Fruit fly (Drosophila melanogaster) whole organism, embryonic: ENCODE results near the gene Wdr33.

Source experiments
- ATbp ChIP-seq: fragments of 200-800 bp; sonication (Bioruptor generic); optimal IDR thresholded peaks from 2 replicates; lab custom pipeline; 2017; ENCODE audit warnings: missing biosample characterization, mild to moderate bottlenecking, missing genetic modification characterization, missing genetic modification reagents
- CG12236 ChIP-seq: fragments of 200-800 bp; sonication (Bioruptor generic); optimal IDR thresholded peaks from 2 replicates; lab custom pipeline; 2016; ENCODE audit warnings: missing biosample characterization, missing genetic modification characterization
- CG14965 ChIP-seq: fragments of 200-800 bp; sonication (Bioruptor generic); optimal IDR thresholded peaks from 2 replicates; lab custom pipeline; 2016; ENCODE audit warnings: missing biosample characterization, missing genetic modification characterization, borderline replicate concordance
- CG16863 ChIP-seq: fragments of 200-800 bp; sonication (Bioruptor generic); optimal IDR thresholded peaks from 3 replicates; lab custom pipeline; 2016; ENCODE audit warnings: missing biosample characterization, missing genetic modification characterization
- CG17361 ChIP-seq: fragments of 200-800 bp; sonication (Bioruptor generic); IDR thresholded peaks from 3 replicates; pipeline ENCODE4 v1.3.6; 2022; ENCODE audit warnings: missing biosample characterization, missing genetic modification characterization
- CG2129 ChIP-seq: fragments of 200-800 bp; sonication (Bioruptor generic); IDR thresholded peaks from 2 replicates; pipeline ENCODE4 v1.3.6; 2022; ENCODE audit warnings: missing biosample characterization, missing genetic modification characterization; ENCODE audit not compliant: partially characterized antibody
- CG2889 ChIP-seq: fragments of 200-800 bp; sonication (Bioruptor generic); IDR thresholded peaks from 3 replicates; pipeline ENCODE4 v1.3.6; 2022; ENCODE audit warnings: missing biosample characterization, missing genetic modification characterization
- CG4360 ChIP-seq: fragments of 200-800 bp; sonication (Bioruptor generic); IDR thresholded peaks from 2 replicates; pipeline ENCODE4 v1.3.6; 2022; ENCODE audit warnings: missing biosample characterization, missing genetic modification characterization
- CG6689 ChIP-seq: fragments of 200-800 bp; sonication (Bioruptor generic); IDR thresholded peaks from 2 replicates; pipeline ENCODE4 v1.3.6; 2022; ENCODE audit warnings: missing biosample characterization, missing genetic modification characterization
- CG6765 ChIP-seq: fragments of 200-800 bp; sonication (Bioruptor generic); optimal IDR thresholded peaks from 3 replicates; lab custom pipeline; 2017; ENCODE audit warnings: missing biosample characterization, mild to moderate bottlenecking, missing genetic modification characterization
- CG6791 ChIP-seq: fragments of 200-800 bp; sonication (Bioruptor generic); IDR thresholded peaks from 3 replicates; pipeline ENCODE4 v1.3.6; 2022; ENCODE audit warnings: missing biosample characterization, missing genetic modification characterization; ENCODE audit not compliant: partially characterized antibody
- CG8089 ChIP-seq: fragments of 200-800 bp; sonication (Bioruptor generic); optimal IDR thresholded peaks from 3 replicates; lab custom pipeline; 2016; ENCODE audit warnings: missing biosample characterization, missing genetic modification characterization
- D ChIP-seq, 2 experiments: fragments of 200-800 bp in 1 of 2; fragments of >200 bp in 1 of 2; sonication (Bioruptor generic) in 1 of 2; optimal IDR thresholded peaks; 2 replicates in 1 of 2; 3 replicates in 1 of 2; lab custom pipeline; 2017; ENCODE audit warnings: mild to moderate bottlenecking in 1 of 2, missing biosample characterization in 1 of 2, missing genetic modification characterization in 1 of 2, missing genetic modification reagents in 1 of 2
- Dip3 ChIP-seq: fragments of 200-800 bp; sonication (Bioruptor generic); optimal IDR thresholded peaks from 3 replicates; lab custom pipeline; 2016; ENCODE audit warnings: missing biosample characterization, missing genetic modification characterization
- E2f1 ChIP-seq: fragments of 200-800 bp; sonication (Bioruptor generic); IDR thresholded peaks from 2 replicates; pipeline ENCODE4 v1.3.6; 2022; ENCODE audit warnings: missing biosample characterization, missing genetic modification characterization
- Ets97D ChIP-seq: fragments of 200-800 bp; sonication (Bioruptor generic); optimal IDR thresholded peaks from 3 replicates; lab custom pipeline; 2016; ENCODE audit warnings: missing biosample characterization, missing genetic modification characterization
- Hmr ChIP-seq: fragments of 200-800 bp; sonication (Bioruptor generic); optimal IDR thresholded peaks from 3 replicates; lab custom pipeline; 2017; ENCODE audit warnings: mild to moderate bottlenecking, missing biosample characterization, missing genetic modification reagents, missing genetic modification characterization
- Hmx ChIP-seq: fragments of 200-800 bp; sonication (Bioruptor generic); optimal IDR thresholded peaks from 2 replicates; lab custom pipeline; 2016; ENCODE audit warnings: missing biosample characterization, missing genetic modification characterization
- Lpt ChIP-seq: fragments of >200 bp; optimal IDR thresholded peaks from 2 replicates; lab custom pipeline; 2018; ENCODE audit warnings: missing biosample characterization, missing genetic modification characterization
- Max ChIP-seq: fragments of 200-800 bp; sonication (Bioruptor generic); optimal IDR thresholded peaks from 2 replicates; lab custom pipeline; 2016; ENCODE audit warnings: missing biosample characterization, mild to moderate bottlenecking, missing genetic modification characterization
- Mes4 ChIP-seq: fragments of 200-800 bp; sonication (Bioruptor generic); optimal IDR thresholded peaks from 2 replicates; lab custom pipeline; 2016; ENCODE audit warnings: missing biosample characterization, missing genetic modification characterization
- NFAT ChIP-seq: fragments of 200-800 bp; sonication (Bioruptor generic); IDR thresholded peaks from 2 replicates; pipeline ENCODE4 v1.3.6; 2022; ENCODE audit warnings: missing biosample characterization, missing genetic modification characterization
- NK7.1 ChIP-seq: fragments of 200-800 bp; sonication (Bioruptor generic); optimal IDR thresholded peaks from 3 replicates; lab custom pipeline; 2016; ENCODE audit warnings: missing biosample characterization, missing genetic modification characterization
- Neu2 ChIP-seq: fragments of 200-800 bp; sonication (Bioruptor generic); optimal IDR thresholded peaks from 3 replicates; lab custom pipeline; 2016; ENCODE audit warnings: missing biosample characterization, missing genetic modification characterization, borderline replicate concordance
- NfI ChIP-seq: fragments of 200-800 bp; sonication (Bioruptor generic); optimal IDR thresholded peaks from 3 replicates; lab custom pipeline; 2018; ENCODE audit warnings: missing biosample characterization, mild to moderate bottlenecking, missing genetic modification characterization, moderate library complexity
- Oaz ChIP-seq: fragments of 200-800 bp; sonication (Bioruptor generic); IDR thresholded peaks from 2 replicates; pipeline ENCODE4 v1.3.6; 2022; ENCODE audit warnings: missing biosample characterization, missing genetic modification characterization
- Optix ChIP-seq: fragments of 200-800 bp; sonication (Bioruptor generic); IDR thresholded peaks from 3 replicates; pipeline ENCODE4 v1.3.6; 2022; ENCODE audit warnings: missing biosample characterization, missing genetic modification characterization
- Pdp1 ChIP-seq, 2 experiments: fragments of 200-800 bp; sonication (Bioruptor generic); optimal IDR thresholded peaks; 3 replicates each; lab custom pipeline; 2016; ENCODE audit warnings: missing biosample characterization in 2 of 2, missing genetic modification characterization in 2 of 2, mild to moderate bottlenecking in 1 of 2, moderate library complexity in 1 of 2
- Poxn ChIP-seq: fragments of 200-800 bp; sonication (Bioruptor generic); IDR thresholded peaks from 2 replicates; pipeline ENCODE4 v1.3.6; 2022; ENCODE audit warnings: missing biosample characterization, missing genetic modification characterization
- Sox102F ChIP-seq: fragments of 200-800 bp; sonication (Bioruptor generic); optimal IDR thresholded peaks from 2 replicates; lab custom pipeline; 2018; ENCODE audit warnings: missing biosample characterization, mild to moderate bottlenecking, missing genetic modification characterization, moderate library complexity
- bab2 ChIP-seq: fragments of 200-800 bp; sonication (Bioruptor generic); optimal IDR thresholded peaks from 2 replicates; lab custom pipeline; 2016; ENCODE audit warnings: missing biosample characterization, missing genetic modification characterization
- chm ChIP-seq: fragments of 200-800 bp; sonication (Bioruptor generic); IDR thresholded peaks from 2 replicates; pipeline ENCODE4 v1.3.6; 2022; ENCODE audit warnings: missing biosample characterization, missing genetic modification characterization
- dati ChIP-seq: fragments of 200-800 bp; sonication (Bioruptor generic); IDR thresholded peaks from 2 replicates; pipeline ENCODE4 v1.3.6; 2022; ENCODE audit warnings: missing biosample characterization, missing genetic modification characterization
- esg ChIP-seq: fragments of 200-800 bp; sonication (Bioruptor generic); conservative IDR thresholded peaks from 2 replicates; pipeline ENCODE4 v1.3.6; 2022; ENCODE audit warnings: missing biosample characterization, missing genetic modification characterization
- ewg ChIP-seq: fragments of 200-800 bp; sonication (Bioruptor generic); optimal IDR thresholded peaks from 3 replicates; lab custom pipeline; 2017; ENCODE audit warnings: mild to moderate bottlenecking, missing biosample characterization, missing genetic modification reagents, missing genetic modification characterization
- fd102C ChIP-seq: fragments of 200-800 bp; sonication (Bioruptor generic); optimal IDR thresholded peaks from 2 replicates; lab custom pipeline; 2018; ENCODE audit warnings: missing biosample characterization, mild to moderate bottlenecking, missing genetic modification characterization, moderate library complexity
- ftz-f1 ChIP-seq: fragments of 200-800 bp; sonication (Bioruptor generic); optimal IDR thresholded peaks from 2 replicates; lab custom pipeline; 2016; ENCODE audit warnings: missing biosample characterization, missing genetic modification characterization
- hbn ChIP-seq: fragments of 200-800 bp; sonication (Bioruptor generic); IDR thresholded peaks from 2 replicates; pipeline ENCODE4 v1.3.6; 2022; ENCODE audit warnings: missing biosample characterization, missing genetic modification characterization; ENCODE audit not compliant: partially characterized antibody
- hkb ChIP-seq, 2 experiments: fragments of 200-800 bp in 1 of 2; fragments of >200 bp in 1 of 2; sonication (Bioruptor generic) in 1 of 2; IDR thresholded peaks in 1 of 2; optimal IDR thresholded peaks in 1 of 2; 2 replicates each; pipeline versions ENCODE4 v1.3.6 to Lab custom; 2017 to 2022; ENCODE audit warnings: missing biosample characterization in 1 of 2, missing genetic modification characterization in 1 of 2
- jigr1 ChIP-seq: fragments of 200-800 bp; sonication (Bioruptor generic); IDR thresholded peaks from 3 replicates; pipeline ENCODE4 v1.3.6; 2022; ENCODE audit warnings: missing biosample characterization, missing genetic modification characterization
- onecut ChIP-seq: fragments of 200-800 bp; sonication (Bioruptor generic); IDR thresholded peaks from 2 replicates; pipeline ENCODE4 v1.3.6; 2022; ENCODE audit warnings: missing biosample characterization, missing genetic modification characterization
- pan ChIP-seq, 4 experiments: fragments of >200 bp in 3 of 4; fragments of 200-800 bp in 1 of 4; sonication (Bioruptor generic) in 1 of 4; optimal IDR thresholded peaks in 3 of 4; IDR thresholded peaks in 1 of 4; 2 replicates each; pipeline versions ENCODE4 v1.3.6 to Lab custom; 2017 to 2022; ENCODE audit warnings: missing biosample characterization in 2 of 4, missing genetic modification characterization in 2 of 4, mixed read lengths in 1 of 4
- run ChIP-seq: fragments of 200-800 bp; sonication (Bioruptor generic); optimal IDR thresholded peaks from 3 replicates; lab custom pipeline; 2018; ENCODE audit warnings: missing biosample characterization, mild to moderate bottlenecking, missing genetic modification characterization
- sisA ChIP-seq: fragments of 200-800 bp; sonication (Bioruptor generic); IDR thresholded peaks from 2 replicates; pipeline ENCODE4 v1.3.6; 2022; ENCODE audit warnings: missing biosample characterization, missing genetic modification characterization
- sob ChIP-seq: fragments of 200-800 bp; sonication (Bioruptor generic); IDR thresholded peaks from 2 replicates; pipeline ENCODE4 v1.3.6; 2022; ENCODE audit warnings: missing biosample characterization, missing genetic modification characterization
- sqz ChIP-seq: fragments of 200-800 bp; sonication (Bioruptor generic); optimal IDR thresholded peaks from 3 replicates; lab custom pipeline; 2018; ENCODE audit warnings: missing biosample characterization, mild to moderate bottlenecking, missing genetic modification characterization
- sr ChIP-seq: fragments of 200-800 bp; sonication (Bioruptor generic); IDR thresholded peaks from 3 replicates; pipeline ENCODE4 v1.3.6; 2022; ENCODE audit warnings: missing biosample characterization, missing genetic modification characterization
- stc ChIP-seq: fragments of 200-800 bp; sonication (Bioruptor generic); IDR thresholded peaks from 2 replicates; pipeline ENCODE4 v1.3.6; 2022; ENCODE audit warnings: missing biosample characterization, missing genetic modification characterization

Gene Wdr33

dm6 chr3R:5705469-5706067, 45.1 kb downstream of the Wdr33 start (continued):
- peak; percentile 56 for TF ChIP-seq ATbp (GFP tag; lab: Kevin White, UChicago)
- TF ChIP-seq Dip3 (GFP tag; lab: Kevin White, UChicago): peak; percentile 16
- no peak for TF ChIP-seq dati
- no peak for TF ChIP-seq chm (GFP tag; lab: Robert Waterston, UW)
- TF ChIP-seq CG14965 (GFP tag; lab: Kevin White, UChicago): no peak
- TF ChIP-seq Mes4 (GFP tag; lab: Kevin White, UChicago): no peak
- peak; percentile 47; the same call in 1 of the 2 replicates for TF ChIP-seq esg (GFP tag; lab: Robert Waterston, UW)
- TF ChIP-seq D (optimal IDR thresholded peaks at IDR 0.05; lab: Kevin White, UChicago): no peak
- peak; percentile 68 for TF ChIP-seq D (GFP tag; optimal IDR thresholded peaks at IDR 0.05; lab: Kevin White, UChicago)
- peak; percentile 61 for TF ChIP-seq CG6765
- no peak for TF ChIP-seq NK7.1
- TF ChIP-seq Hmx (GFP tag; lab: Kevin White, UChicago): no peak
- TF ChIP-seq fd102C: no peak
- no peak for TF ChIP-seq Lpt (GFP tag; lab: Kevin White, UChicago)
- TF ChIP-seq CG16863 (GFP tag; lab: Kevin White, UChicago): peak; percentile 29
- TF ChIP-seq CG17361 (GFP tag; lab: Robert Waterston, UW): no peak; the same call in 2 of the 3 replicates
- peak; percentile 71 for TF ChIP-seq Sox102F (GFP tag; lab: Kevin White, UChicago)
- TF ChIP-seq CG8089: peak; percentile 25
- peak; percentile 3 for TF ChIP-seq bab2 (GFP tag; lab: Kevin White, UChicago)
- TF ChIP-seq CG12236 (GFP tag; lab: Kevin White, UChicago): no peak
- TF ChIP-seq sr (GFP tag; lab: Robert Waterston, UW): no peak
- no peak for TF ChIP-seq NFAT (GFP tag; lab: Robert Waterston, UW)
- TF ChIP-seq sob (GFP tag; lab: Robert Waterston, UW): peak; percentile 56; the same call in 1 of the 2 replicates
- TF ChIP-seq Optix (GFP tag; lab: Robert Waterston, UW): no peak
- TF ChIP-seq jigr1: no peak
- TF ChIP-seq hkb (optimal IDR thresholded peaks at IDR 0.05; lab: Kevin White, UChicago): no peak
- TF ChIP-seq hkb (GFP tag; IDR thresholded peaks at IDR 0.05; lab: Robert Waterston, UW): peak; percentile 25; the same call in 1 of the 2 replicates
- TF ChIP-seq sisA (GFP tag; lab: Robert Waterston, UW): peak; percentile 39; the same call in 1 of the 2 replicates
- TF ChIP-seq CG6689 (GFP tag; lab: Robert Waterston, UW): peak; percentile 63; the same call in 1 of the 2 replicates
- TF ChIP-seq Neu2: no peak
- peak; percentile 42 for TF ChIP-seq Max (GFP tag; lab: Kevin White, UChicago)
- TF ChIP-seq CG2129 (GFP tag; lab: Robert Waterston, UW): no peak
- TF ChIP-seq CG4360 (GFP tag; lab: Robert Waterston, UW): no peak
- peak; percentile 24 for TF ChIP-seq ewg (GFP tag; lab: Kevin White, UChicago)
- no peak for TF ChIP-seq CG6791 (GFP tag; lab: Robert Waterston, UW)
- TF ChIP-seq onecut (GFP tag; lab: Robert Waterston, UW): peak; percentile 43; the same call in 1 of the 2 replicates
- TF ChIP-seq ftz-f1: no peak
- no peak for TF ChIP-seq CG2889
- TF ChIP-seq Hmr: peak; percentile 60
- no peak for TF ChIP-seq sqz (GFP tag; lab: Kevin White, UChicago)
- TF ChIP-seq NfI: peak; percentile 58
- 0 out of 2 replicates have a peak, but pooled peaks have one; percentile 21 for TF ChIP-seq stc (GFP tag; lab: Robert Waterston, UW)
- TF ChIP-seq pan (optimal IDR thresholded peaks at IDR 0.05; lab: Kevin White, UChicago): no peak
- TF ChIP-seq pan (GFP tag; optimal IDR thresholded peaks at IDR 0.05 in 1 of 2, IDR thresholded peaks at IDR 0.05 in 1 of 2): peak in 1 of 2 experiments; percentile 45
- TF ChIP-seq run (tag; lab: Kevin White, UChicago): peak; percentile 25
- TF ChIP-seq hbn: no peak
- TF ChIP-seq Poxn (GFP tag; lab: Robert Waterston, UW): no peak
- TF ChIP-seq Ets97D (GFP tag; lab: Kevin White, UChicago): no peak
- peak; percentile 41 to 56 for TF ChIP-seq Pdp1 (GFP tag; optimal IDR thresholded peaks at IDR 0.05; lab: Kevin White, UChicago)
- TF ChIP-seq Oaz (GFP tag; lab: Robert Waterston, UW): no peak
- peak; percentile 29; the same call in 1 of the 2 replicates for TF ChIP-seq E2f1 (GFP tag; lab: Robert Waterston, UW)
